Fruit fly (Drosophila melanogaster): ENCODE data around the gene CG10428.

Gene CG10428

DNA sequence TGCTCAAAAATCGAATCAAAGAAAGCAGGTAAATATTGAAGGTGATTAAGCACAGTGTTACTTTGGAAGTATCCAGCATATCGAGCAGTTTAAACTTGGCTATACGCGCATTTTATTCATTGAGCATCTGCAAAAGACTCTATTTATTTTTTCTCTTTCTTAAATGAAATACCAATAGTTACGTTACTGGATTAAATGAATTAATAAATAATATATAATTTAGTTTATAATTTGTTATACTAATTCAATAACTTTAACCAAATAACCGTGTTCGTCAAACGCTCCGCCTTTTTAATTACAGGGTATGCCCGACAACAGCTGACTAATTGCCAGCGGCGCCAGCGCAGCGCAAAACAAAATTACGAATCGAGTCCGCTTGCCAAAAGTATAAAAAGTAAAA, 18.2 kb downstream of the CG10428 start (continued):
- TF ChIP-seq CG32772 (GFP tag; IDR thresholded peaks at IDR 0.05) (peak; percentile 40; the same call in 1 of the 2 replicates), CG3847 (GFP tag; IDR thresholded peaks at IDR 0.05) (peak; percentile 60), otp (GFP tag; IDR thresholded peaks at IDR 0.05) (no peak), CG12299 (tag; optimal IDR thresholded peaks at IDR 0.05) (no peak), CG7839 (tag; optimal IDR thresholded peaks at IDR 0.05) (peak; percentile 54), CG8281 (tag; optimal IDR thresholded peaks at IDR 0.05) (no peak), unpg (GFP tag; optimal IDR thresholded peaks at IDR 0.05) (peak; percentile 26), Dip3 (GFP tag; optimal IDR thresholded peaks at IDR 0.05) (no peak), CG7745 (tag; optimal IDR thresholded peaks at IDR 0.05) (no peak), ind (GFP tag; optimal IDR thresholded peaks at IDR 0.05) (peak; percentile 41), CG9932 (GFP tag; IDR thresholded peaks at IDR 0.05) (peak; percentile 70), Atf-2 (GFP tag; optimal IDR thresholded peaks at IDR 0.05) (no peak), CG1024 (GFP tag; IDR thresholded peaks at IDR 0.05) (no peak), CG10431 (GFP tag; optimal IDR thresholded peaks at IDR 0.05) (no peak), Nf-YC (tag; optimal IDR thresholded peaks at IDR 0.05) (peak; percentile 36), caup (GFP tag; optimal IDR thresholded peaks at IDR 0.05; ENCODE audit: severe bottlenecking) (no peak), CG7786 (GFP tag; optimal IDR thresholded peaks at IDR 0.05) (no peak), Lhr (GFP tag; optimal IDR thresholded peaks at IDR 0.05) (no peak), CG17385 (GFP tag; optimal IDR thresholded peaks at IDR 0.05) (no peak), sisA (GFP tag; IDR thresholded peaks at IDR 0.05) (no peak), inv (GFP tag; IDR thresholded peaks at IDR 0.05; ENCODE audit: partially characterized antibody) (no peak), CG4360 (GFP tag; IDR thresholded peaks at IDR 0.05) (no peak), nau (GFP tag; optimal IDR thresholded peaks at IDR 0.05) (no peak), Sin3A (optimal IDR thresholded peaks at IDR 0.05) (no peak), dimm (GFP tag; IDR thresholded peaks at IDR 0.05) (no peak), CG1647 (GFP tag; optimal IDR thresholded peaks at IDR 0.05) (no peak), CG1233 (GFP tag; optimal IDR thresholded peaks at IDR 0.05) (peak; percentile 34), CG6654 (GFP tag; optimal IDR thresholded peaks at IDR 0.05) (no peak), CG15514 (GFP tag; optimal IDR thresholded peaks at IDR 0.05) (peak; percentile 22), CG3726 (GFP tag; IDR thresholded peaks at IDR 0.05) (no peak), CG18476 (GFP tag; optimal IDR thresholded peaks at IDR 0.05) (no peak), shn (GFP tag; optimal IDR thresholded peaks at IDR 0.05) (no peak), CG14014 (GFP tag; IDR thresholded peaks at IDR 0.05) (peak; percentile 51; the same call in 1 of the 2 replicates), gt (GFP tag; IDR thresholded peaks at IDR 0.05) (no peak), CG15696 (tag; optimal IDR thresholded peaks at IDR 0.05) (peak; percentile 16), CoRest (tag; optimal IDR thresholded peaks at IDR 0.05) (peak; percentile 34), CG10267 (tag; optimal IDR thresholded peaks at IDR 0.05) (peak; percentile 3), lilli (GFP tag; optimal IDR thresholded peaks at IDR 0.05) (peak; percentile 5), H15 (GFP tag; IDR thresholded peaks at IDR 0.05) (peak; percentile 11; the same call in 1 of the 3 replicates), CHES-1-like (GFP tag; optimal IDR thresholded peaks at IDR 0.05) (no peak), Ssrp (tag; optimal IDR thresholded peaks at IDR 0.05) (no peak), CG13424 (tag; optimal IDR thresholded peaks at IDR 0.05) (peak; percentile 19), Med (GFP tag) (no peak), Xrp1 (GFP tag; IDR thresholded peaks at IDR 0.05) (peak; percentile 42; the same call in 1 of the 2 replicates), Dp (GFP tag; optimal IDR thresholded peaks at IDR 0.05) (no peak), bsh (GFP tag; optimal IDR thresholded peaks at IDR 0.05) (no peak), Scr (GFP tag; IDR thresholded peaks at IDR 0.05; ENCODE audit: partially characterized antibody) (no peak), crp (GFP tag; optimal IDR thresholded peaks at IDR 0.05) (peak in 1 of 2 experiments; percentile 16), Rfx (GFP tag; IDR thresholded peaks at IDR 0.05) (peak; percentile 75), CG11723 (GFP tag; optimal IDR thresholded peaks at IDR 0.05) (no peak), CG4424 (GFP tag; optimal IDR thresholded peaks at IDR 0.05) (peak; percentile 3)
